Worm (Caenorhabditis elegans) whole organism, L4 larva: ENCODE results near the gene C18H7.6.

ENCODE experiments used
- ceh-44 ChIP-seq: fragments of 200-800 bp; sonication (Bioruptor generic); IDR thresholded peaks from 2 replicates; pipeline ENCODE4 v1.3.6; 2022; ENCODE audit warnings: missing genetic modification reagents, missing genetic modification characterization, missing compliant biosample characterization
- egl-43 ChIP-seq: fragments of 200-800 bp; sonication (Bioruptor generic); IDR thresholded peaks from 2 replicates; pipeline ENCODE4 v1.3.6; 2022; ENCODE audit warnings: missing genetic modification reagents, missing genetic modification characterization, missing compliant biosample characterization
- fkh-10 ChIP-seq: fragments of 150-350 bp; optimal IDR thresholded peaks from 2 replicates; lab custom pipeline; 2014; ENCODE audit warnings: missing biosample characterization, missing genetic modification reagents, missing genetic modification characterization

DNA sequence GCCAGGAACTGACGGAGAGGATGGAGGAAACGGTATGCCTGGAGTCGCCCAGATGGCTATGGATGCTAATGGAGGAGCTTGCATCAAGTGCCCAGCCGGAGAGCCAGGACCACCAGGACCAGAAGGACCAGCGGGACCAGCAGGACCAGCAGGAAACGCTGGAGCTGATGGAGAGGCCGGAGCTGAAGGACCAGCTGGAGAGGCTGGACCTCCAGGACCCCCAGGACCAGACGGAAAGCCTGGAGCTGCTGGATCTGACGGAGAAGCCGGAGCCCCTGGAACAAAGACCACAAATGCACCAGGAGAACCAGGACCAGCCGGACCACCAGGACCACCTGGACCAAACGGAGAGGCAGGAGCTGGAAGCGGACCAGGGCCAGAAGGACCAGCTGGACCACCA is 12.5 kb upstream of the C18H7.6 start:
- TF ChIP-seq egl-43 (GFP tag; lab: Robert Waterston, UW) (no peak), ceh-44 (GFP tag; lab: Robert Waterston, UW) (no peak), fkh-10 (no peak)
